Worm (Caenorhabditis elegans) whole organism, L1 larva: ENCODE measurements around the gene cct-8.
"Not testable (repeated sequence)": the region's sequence is repeated elsewhere in the genome, so short reads cannot be mapped to it uniquely, and the experiment has no call there.

Experiments
- Y116A8C.19 ChIP-seq: sonication (generic microtip); optimal IDR thresholded peaks from 2 replicates; lab custom pipeline; 2016; ENCODE audit warnings: missing compliant biosample characterization, missing genetic modification characterization, borderline replicate concordance
- aha-1 ChIP-seq: fragments of 150-350 bp; optimal IDR thresholded peaks from 2 replicates; lab custom pipeline; 2014; ENCODE audit warnings: missing biosample characterization, missing genetic modification characterization
- alr-1 ChIP-seq: fragments of 200-800 bp; sonication (Bioruptor generic); optimal IDR thresholded peaks from 2 replicates; lab custom pipeline; 2018; ENCODE audit warnings: borderline replicate concordance, mild to moderate bottlenecking, missing genetic modification characterization, missing compliant biosample characterization
- aly-2 ChIP-seq: fragments of 150-350 bp; optimal IDR thresholded peaks from 2 replicates; lab custom pipeline; 2014; ENCODE audit warnings: missing biosample characterization, missing genetic modification characterization
- blmp-1 ChIP-seq: fragments of 150-350 bp; optimal IDR thresholded peaks from 2 replicates; lab custom pipeline; 2014; ENCODE audit warnings: missing biosample characterization, missing genetic modification characterization
- ceh-63 ChIP-seq: fragments of 200-800 bp; sonication (Bioruptor generic); optimal IDR thresholded peaks from 2 replicates; lab custom pipeline; 2018; ENCODE audit warnings: mild to moderate bottlenecking, missing genetic modification characterization, missing compliant biosample characterization
- efl-1 ChIP-seq, 4 experiments: fragments of 150-350 bp; optimal IDR thresholded peaks in 3 of 4; peaks in 1 of 4; 1 replicate in 1 of 4; 2 replicates in 3 of 4; lab custom pipeline; 2014; ENCODE audit warnings: missing biosample characterization in 2 of 4, missing genetic modification characterization in 2 of 4, missing genetic modification reagents in 2 of 4
- egl-13 ChIP-seq: sonication (generic microtip); optimal IDR thresholded peaks from 2 replicates; lab custom pipeline; 2016; ENCODE audit warnings: missing genotype, missing genetic modification reagents, missing genetic modification characterization, missing compliant biosample characterization
- egl-27 ChIP-seq, 2 experiments: fragments of 150-350 bp in 1 of 2; sonication (generic microtip); optimal IDR thresholded peaks; 3 replicates each; lab custom pipeline; 2017 to 2018; ENCODE audit warnings: missing biosample characterization in 2 of 2, missing genetic modification characterization in 2 of 2, missing genetic modification reagents in 2 of 2
- elt-2 ChIP-seq: sonication (generic microtip); optimal IDR thresholded peaks from 2 replicates; lab custom pipeline; 2016; ENCODE audit warnings: missing genetic modification characterization, mild to moderate bottlenecking, inconsistent platforms, missing compliant biosample characterization, missing genetic modification reagents
- fkh-10 ChIP-seq: sonication (generic microtip); optimal IDR thresholded peaks from 2 replicates; lab custom pipeline; 2017; ENCODE audit warnings: missing biosample characterization, missing genetic modification reagents, missing genetic modification characterization
- grh-1 ChIP-seq: fragments of 200-800 bp; sonication (Bioruptor generic); IDR thresholded peaks from 2 replicates; pipeline ENCODE4 v1.3.6; 2022; ENCODE audit warnings: missing genetic modification reagents, missing genetic modification characterization, missing compliant biosample characterization
- hpl-2 ChIP-seq: fragments of 150-350 bp; optimal IDR thresholded peaks from 2 replicates; lab custom pipeline; 2014; ENCODE audit warnings: missing biosample characterization, missing genetic modification reagents, missing genetic modification characterization
- lin-35 ChIP-seq, 2 experiments: fragments of 150-350 bp; optimal IDR thresholded peaks; 2 replicates each; lab custom pipeline; 2014; ENCODE audit warnings: missing biosample characterization in 2 of 2, missing genetic modification characterization in 2 of 2, missing genetic modification reagents in 2 of 2
- lin-39 ChIP-seq: fragments of 150-350 bp; optimal IDR thresholded peaks from 2 replicates; lab custom pipeline; 2014; ENCODE audit warnings: missing biosample characterization, missing genetic modification reagents, missing genetic modification characterization
- lsy-2 ChIP-seq, 2 experiments: fragments of 150-350 bp; optimal IDR thresholded peaks; 2 replicates each; lab custom pipeline; 2014; ENCODE audit warnings: missing biosample characterization in 2 of 2, missing genetic modification characterization in 2 of 2
- nhr-12 ChIP-seq: sonication (generic microtip); optimal IDR thresholded peaks from 2 replicates; lab custom pipeline; 2017; ENCODE audit warnings: missing biosample characterization, missing genetic modification characterization
- nhr-19 ChIP-seq: fragments of 200-800 bp; sonication (Bioruptor generic); conservative IDR thresholded peaks from 2 replicates; pipeline ENCODE4 v1.3.6; 2022; ENCODE audit warnings: missing genetic modification characterization, missing compliant biosample characterization
- nhr-71 ChIP-seq: sonication (generic microtip); optimal IDR thresholded peaks from 2 replicates; lab custom pipeline; 2016; ENCODE audit warnings: mild to moderate bottlenecking, missing genetic modification characterization, moderate library complexity, missing compliant biosample characterization
- nhr-77 ChIP-seq: fragments of 150-350 bp; optimal IDR thresholded peaks from 2 replicates; lab custom pipeline; 2014; ENCODE audit warnings: missing biosample characterization, missing genetic modification characterization
- nhr-90 ChIP-seq: sonication (generic microtip); optimal IDR thresholded peaks from 2 replicates; lab custom pipeline; 2016; ENCODE audit warnings: mild to moderate bottlenecking, missing genetic modification characterization, missing compliant biosample characterization; ENCODE audit not compliant: poor library complexity
- sptf-1 ChIP-seq: fragments of 150-350 bp; optimal IDR thresholded peaks from 2 replicates; lab custom pipeline; 2014; ENCODE audit warnings: missing biosample characterization, missing genetic modification characterization
- sup-37 ChIP-seq: fragments of 200-800 bp; sonication (Bioruptor generic); optimal IDR thresholded peaks from 2 replicates; lab custom pipeline; 2018; ENCODE audit warnings: mild to moderate bottlenecking, missing genetic modification characterization, missing compliant biosample characterization
- tlp-1 ChIP-seq: fragments of 150-350 bp; optimal IDR thresholded peaks from 2 replicates; lab custom pipeline; 2014; ENCODE audit warnings: missing biosample characterization, missing genetic modification characterization
- unc-62 ChIP-seq: fragments of 150-350 bp; optimal IDR thresholded peaks from 2 replicates; lab custom pipeline; 2014; ENCODE audit warnings: missing biosample characterization, missing genetic modification reagents, missing genetic modification characterization
- unc-98 ChIP-seq: fragments of 200-800 bp; sonication (Bioruptor generic); IDR thresholded peaks from 2 replicates; pipeline ENCODE4 v1.3.6; 2022; ENCODE audit warnings: missing genetic modification characterization, missing compliant biosample characterization
- zag-1 ChIP-seq: fragments of 150-350 bp; optimal IDR thresholded peaks from 2 replicates; lab custom pipeline; 2014; ENCODE audit warnings: missing biosample characterization, missing genetic modification characterization

Gene cct-8

DNA sequence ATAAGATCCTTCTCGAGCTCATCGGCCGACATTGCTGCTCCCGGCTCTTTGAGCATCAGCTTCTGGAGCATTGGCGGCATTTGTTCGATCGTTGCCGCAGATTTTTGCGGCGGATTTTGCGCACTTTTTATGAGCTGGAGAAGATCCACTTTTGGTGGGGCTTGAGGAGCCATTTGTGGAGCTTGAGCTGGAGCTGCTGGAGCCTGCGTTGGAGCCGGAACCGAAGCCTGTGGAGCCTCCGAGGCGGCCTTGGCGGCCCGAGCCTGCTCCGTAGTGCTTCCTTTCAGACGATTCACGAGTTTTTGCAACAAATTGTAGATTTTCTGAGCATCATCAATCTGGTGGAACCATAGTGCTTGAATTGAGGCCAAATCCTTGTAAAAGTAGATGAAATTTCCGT is 39.7 kb downstream of the cct-8 start:
- TF ChIP-seq unc-98 (GFP tag; lab: Robert Waterston, UW) (no peak), efl-1 (optimal IDR thresholded peaks at IDR 0.05; lab: Kevin White, UChicago) (no peak), efl-1 (GFP tag; optimal IDR thresholded peaks at IDR 0.05 in 1 of 2; lab: Kevin White, UChicago) (peak in 1 of 2 experiments; percentile 10)

DNA sequence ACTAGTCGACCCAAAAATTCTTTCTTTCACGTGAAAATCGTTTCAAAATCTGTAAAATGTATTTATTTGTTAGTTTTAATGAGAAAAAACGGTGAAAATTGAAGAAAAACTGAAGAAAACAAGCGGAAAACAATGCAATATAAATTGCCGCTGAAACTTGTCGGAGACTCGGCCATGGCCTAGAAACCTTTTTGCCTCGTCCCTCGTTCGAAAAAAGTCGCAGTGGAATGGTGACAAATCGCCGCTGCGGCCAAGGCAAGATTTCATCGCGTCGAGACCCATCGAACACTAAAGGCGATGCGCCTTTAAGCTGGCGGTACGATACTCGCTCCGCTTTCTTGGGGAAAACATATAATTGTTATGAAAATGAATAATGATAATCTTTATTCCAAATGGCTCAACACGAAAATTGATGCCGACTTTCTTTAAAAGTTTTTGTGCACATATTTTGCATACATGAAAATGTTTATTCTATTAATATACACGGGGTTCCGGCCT is 42.0 kb downstream of the cct-8 start, which contains the start of gene Y55F3AM.21:
Y55F3AM.21 (minus strand) TSS at position 51 of the 498 bp plus-strand sequence.
- not testable (repeated sequence) for TF ChIP-seq nhr-90 (tag; lab: Kevin White, UChicago); lin-39 (tag; lab: Kevin White, UChicago); hpl-2 (GFP tag; lab: Kevin White, UChicago)

DNA sequence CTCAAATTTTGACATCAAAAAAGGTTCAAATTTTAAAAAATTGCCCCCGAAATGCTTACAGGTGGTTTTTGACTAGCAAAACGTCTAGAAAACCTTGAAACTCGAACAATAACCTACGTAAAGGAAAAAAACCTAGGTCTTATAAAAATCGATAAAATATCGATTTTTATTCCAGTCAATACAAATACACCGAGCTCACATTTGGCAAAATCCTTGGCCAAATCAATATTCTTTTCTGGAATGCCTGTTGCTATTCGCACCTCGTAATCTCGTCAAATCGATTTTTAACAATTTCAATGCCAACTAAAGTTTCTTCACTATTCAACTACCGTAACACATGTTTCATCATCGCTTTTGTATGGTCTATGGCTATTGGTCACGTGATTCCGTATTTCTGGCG is 46.7 kb downstream of the cct-8 start:
- TF ChIP-seq zag-1 (tag; lab: Kevin White, UChicago) (no peak), lin-35 (GFP tag; optimal IDR thresholded peaks at IDR 0.05; lab: Kevin White, UChicago) (no peak), nhr-71 (tag; lab: Kevin White, UChicago) (no peak), lsy-2 (tag; optimal IDR thresholded peaks at IDR 0.05; lab: Kevin White, UChicago) (no peak), lin-39 (tag; lab: Kevin White, UChicago) (no peak), ceh-63 (GFP tag; lab: Kevin White, UChicago) (no peak), sup-37 (GFP tag; lab: Kevin White, UChicago) (no peak), aly-2 (tag; lab: Kevin White, UChicago) (no peak), Y116A8C.19 (tag; lab: Kevin White, UChicago) (no peak), elt-2 (tag; lab: Kevin White, UChicago) (no peak), hpl-2 (GFP tag; lab: Kevin White, UChicago) (no peak), nhr-77 (tag; lab: Kevin White, UChicago) (no peak)

DNA sequence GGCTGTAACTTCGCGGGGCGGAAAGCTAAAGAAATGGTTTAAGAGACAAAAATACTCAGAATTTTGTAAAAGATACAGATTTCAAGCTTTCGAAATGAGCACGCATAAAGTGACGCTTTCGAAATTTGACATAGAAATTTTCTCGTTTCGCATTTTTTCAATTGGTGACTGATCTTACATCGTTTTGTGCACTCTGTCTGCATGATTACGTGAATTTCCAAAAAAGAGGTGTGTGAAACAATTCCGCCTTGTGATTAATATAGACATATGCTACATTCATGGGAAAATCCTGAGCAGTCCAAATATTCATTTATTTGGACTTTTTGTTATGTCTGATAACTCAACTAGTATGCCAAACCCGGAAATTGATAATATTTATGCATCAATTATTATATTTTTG is 48.0 kb downstream of the cct-8 start, which contains the start of gene srx-12:
srx-12 (plus strand) TSS at position 301 of the 400 bp plus-strand sequence.
- TF ChIP-seq tlp-1 (tag; lab: Kevin White, UChicago): no peak
- TF ChIP-seq egl-13: no peak

DNA sequence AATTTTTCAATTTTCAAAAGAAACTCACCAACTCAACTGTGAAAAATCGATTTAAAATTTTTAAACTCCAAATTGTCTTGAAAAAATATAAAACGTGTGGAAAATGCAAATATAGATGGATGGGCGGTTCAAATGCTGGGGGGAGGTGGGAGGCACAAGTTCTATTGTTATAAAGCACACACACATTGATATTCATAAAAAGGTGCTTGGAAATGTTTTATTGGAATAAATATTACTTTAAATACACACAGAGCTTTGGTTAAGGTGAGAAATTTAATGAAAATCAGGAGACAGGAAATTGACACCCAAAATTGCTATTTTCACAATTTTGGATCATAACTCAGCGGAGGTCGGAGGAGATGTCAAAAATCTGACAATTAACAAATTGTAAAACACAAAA is 49.4 kb downstream of the cct-8 start, which contains the start of gene Y55F3AM.11:
Y55F3AM.11 (minus strand) TSS at position 101 of the 400 bp plus-strand sequence.
- TF ChIP-seq egl-27 (tag; optimal IDR thresholded peaks at IDR 0.05; lab: Kevin White, UChicago) (no peak), nhr-19 (GFP tag; lab: Robert Waterston, UW) (no peak), nhr-12 (tag; lab: Kevin White, UChicago) (no peak), fkh-10 (GFP tag; lab: Kevin White, UChicago) (no peak), alr-1 (no peak), aha-1 (no peak)

DNA sequence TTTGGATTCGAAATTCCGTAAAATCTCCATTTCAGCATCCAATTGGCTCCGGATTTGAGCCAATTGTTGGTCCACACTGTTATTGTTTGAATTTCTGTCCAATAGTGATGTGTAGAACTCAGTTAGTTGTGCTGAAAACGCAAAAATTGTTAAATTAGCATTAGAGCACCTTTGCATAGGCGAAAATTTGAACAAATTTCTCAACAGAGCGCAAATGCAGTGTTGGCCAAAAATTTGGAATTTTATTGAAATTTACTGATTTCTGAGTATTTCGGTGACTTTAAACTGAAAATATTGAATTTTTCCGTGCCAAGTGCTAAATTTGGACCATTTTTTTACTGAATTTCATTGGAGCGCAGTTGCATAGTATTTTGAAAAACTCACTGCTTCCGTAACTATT is 53.2 kb downstream of the cct-8 start:
- TF ChIP-seq unc-62 (GFP tag; lab: Kevin White, UChicago) (no peak), blmp-1 (no peak), egl-13 (no peak), hpl-2 (GFP tag; lab: Kevin White, UChicago) (no peak), grh-1 (GFP tag; lab: Robert Waterston, UW) (no peak)

DNA sequence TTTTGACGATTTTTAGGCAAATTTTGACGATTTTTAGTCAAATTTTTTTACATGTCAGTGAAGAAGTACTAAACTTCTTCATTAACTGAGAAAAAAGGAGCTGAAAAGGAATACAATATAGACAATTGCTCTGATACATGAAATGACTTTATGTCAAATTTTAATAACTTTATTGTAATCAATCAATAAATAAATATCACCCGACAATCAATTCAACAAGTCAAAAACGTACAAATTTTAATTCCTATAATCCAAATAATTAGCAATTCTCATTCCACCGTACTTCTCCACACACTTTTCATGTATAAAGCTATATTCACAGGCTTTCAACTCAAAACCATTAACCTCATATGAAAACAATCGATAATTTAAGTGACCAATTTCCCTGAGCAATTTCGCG is 55.2 kb downstream of the cct-8 start:
- TF ChIP-seq sptf-1 (tag; lab: Kevin White, UChicago): no peak
- TF ChIP-seq, all 84 proteins: peak for 0
